Fruit fly (Drosophila melanogaster) whole organism, prepupa: Measurements from ENCODE around the gene Phb1.

Experiments used
- CG10669 ChIP-seq: fragments of 200-800 bp; sonication (Bioruptor generic); optimal IDR thresholded peaks from 3 replicates; lab custom pipeline; 2018; ENCODE audit warnings: missing biosample characterization, mild to moderate bottlenecking, missing genetic modification characterization, moderate library complexity
- CG11294 ChIP-seq: fragments of 200-800 bp; sonication (Bioruptor generic); IDR thresholded peaks from 2 replicates; pipeline ENCODE4 v1.3.6; 2022; ENCODE audit warnings: missing biosample characterization, missing genetic modification characterization
- CG11902 ChIP-seq: fragments of 200-800 bp; sonication (Bioruptor generic); optimal IDR thresholded peaks from 3 replicates; lab custom pipeline; 2016; ENCODE audit warnings: missing biosample characterization, missing genetic modification characterization
- CG15336 ChIP-seq: fragments of 200-800 bp; sonication (Bioruptor generic); IDR thresholded peaks from 2 replicates; pipeline ENCODE4 v1.3.6; 2022; ENCODE audit warnings: missing biosample characterization, missing genetic modification characterization
- CG4318 ChIP-seq: fragments of 200-800 bp; sonication (Bioruptor generic); optimal IDR thresholded peaks from 3 replicates; lab custom pipeline; 2017; ENCODE audit warnings: missing biosample characterization, mild to moderate bottlenecking, missing genetic modification characterization
- CG6854 ChIP-seq: fragments of 200-800 bp; sonication (Bioruptor generic); optimal IDR thresholded peaks from 2 replicates; lab custom pipeline; 2017; ENCODE audit warnings: missing biosample characterization, mild to moderate bottlenecking, missing genetic modification characterization
- CG8632 ChIP-seq: fragments of 200-800 bp; sonication (Bioruptor generic); optimal IDR thresholded peaks from 3 replicates; lab custom pipeline; 2016; ENCODE audit warnings: missing biosample characterization, missing genetic modification characterization
- Gug ChIP-seq: fragments of 200-800 bp; sonication (Bioruptor generic); IDR thresholded peaks from 2 replicates; pipeline ENCODE4 v1.3.6; 2022; ENCODE audit warnings: missing biosample characterization, missing genetic modification characterization
- OdsH ChIP-seq: fragments of 200-800 bp; sonication (Bioruptor generic); optimal IDR thresholded peaks from 3 replicates; lab custom pipeline; 2016; ENCODE audit warnings: missing biosample characterization, missing genetic modification characterization
- Sox14 ChIP-seq: fragments of 200-800 bp; sonication (Bioruptor generic); optimal IDR thresholded peaks from 3 replicates; lab custom pipeline; 2016; ENCODE audit warnings: missing biosample characterization, missing genetic modification characterization
- Sox15 ChIP-seq: fragments of 200-800 bp; sonication (Bioruptor generic); optimal IDR thresholded peaks from 3 replicates; lab custom pipeline; 2016; ENCODE audit warnings: missing biosample characterization, missing genetic modification characterization
- achi ChIP-seq: fragments of 200-800 bp; sonication (Bioruptor generic); optimal IDR thresholded peaks from 3 replicates; lab custom pipeline; 2016; ENCODE audit warnings: missing biosample characterization, missing genetic modification characterization

- TF ChIP-seq Sox14 (GFP tag; lab: Kevin White, UChicago) (no peak), CG6854 (GFP tag; lab: Kevin White, UChicago) (peak; percentile 32), CG11902 (GFP tag; lab: Kevin White, UChicago) (no peak), CG8632 (GFP tag; lab: Kevin White, UChicago) (peak; percentile 29), achi (GFP tag; lab: Kevin White, UChicago) (no peak), Gug (GFP tag; lab: Robert Waterston, UW) (no peak), CG15336 (no peak), CG4318 (GFP tag; lab: Kevin White, UChicago) (no peak), Sox15 (no peak), CG11294 (GFP tag; lab: Robert Waterston, UW) (no peak; the same call in 1 of the 2 replicates), CG10669 (no peak), OdsH (GFP tag; lab: Kevin White, UChicago) (no peak)
These were observed 3.2 kb upstream of the Phb1 start for dm6 chr2L:19126888-19127287.
